Worm (Caenorhabditis elegans) whole organism, midembryonic: ENCODE data around the gene bgal-1.

Experiments
- T22C8.4 ChIP-seq: fragments of 200-800 bp; sonication (Bioruptor generic); IDR thresholded peaks from 2 replicates; pipeline ENCODE4 v1.3.6; 2022; ENCODE audit warnings: missing genetic modification characterization, missing compliant biosample characterization
- cog-1 ChIP-seq: sonication (generic microtip); optimal IDR thresholded peaks from 2 replicates; lab custom pipeline; 2016; ENCODE audit warnings: missing genetic modification characterization, missing compliant biosample characterization
- flt-1 ChIP-seq: fragments of 200-800 bp; sonication (Bioruptor generic); IDR thresholded peaks from 2 replicates; pipeline ENCODE4 v1.3.6; 2022; ENCODE audit warnings: missing genetic modification characterization, missing compliant biosample characterization
- klf-2 ChIP-seq: fragments of 200-800 bp; sonication (Bioruptor generic); conservative IDR thresholded peaks from 2 replicates; pipeline ENCODE4 v1.3.6; 2022; ENCODE audit warnings: missing genetic modification reagents, missing genetic modification characterization, missing compliant biosample characterization
- med-1 ChIP-seq: sonication (generic microtip); optimal IDR thresholded peaks from 2 replicates; lab custom pipeline; 2017; ENCODE audit warnings: missing genetic modification characterization, mild to moderate bottlenecking, missing compliant biosample characterization, antibody characterized with exemption, missing genetic modification reagents; ENCODE audit not compliant: insufficient read depth
- ref-1 ChIP-seq: fragments of 200-800 bp; sonication (Bioruptor generic); conservative IDR thresholded peaks from 2 replicates; pipeline ENCODE4 v1.3.6; 2022; ENCODE audit warnings: missing genetic modification reagents, missing genetic modification characterization, missing compliant biosample characterization
- tab-1 ChIP-seq: fragments of 200-800 bp; sonication (Bioruptor generic); IDR thresholded peaks from 2 replicates; pipeline ENCODE4 v1.3.6; 2022; ENCODE audit warnings: missing genetic modification characterization, missing compliant biosample characterization
- ztf-23 ChIP-seq: fragments of 200-800 bp; sonication (Bioruptor generic); IDR thresholded peaks from 2 replicates; pipeline ENCODE4 v1.3.6; 2022; ENCODE audit warnings: missing genetic modification reagents, missing genetic modification characterization, missing compliant biosample characterization
- ztf-29 ChIP-seq: fragments of 200-800 bp; sonication (Bioruptor generic); IDR thresholded peaks from 2 replicates; pipeline ENCODE4 v1.3.6; 2022; ENCODE audit warnings: missing genetic modification reagents, missing genetic modification characterization, missing compliant biosample characterization

Gene bgal-1

DNA sequence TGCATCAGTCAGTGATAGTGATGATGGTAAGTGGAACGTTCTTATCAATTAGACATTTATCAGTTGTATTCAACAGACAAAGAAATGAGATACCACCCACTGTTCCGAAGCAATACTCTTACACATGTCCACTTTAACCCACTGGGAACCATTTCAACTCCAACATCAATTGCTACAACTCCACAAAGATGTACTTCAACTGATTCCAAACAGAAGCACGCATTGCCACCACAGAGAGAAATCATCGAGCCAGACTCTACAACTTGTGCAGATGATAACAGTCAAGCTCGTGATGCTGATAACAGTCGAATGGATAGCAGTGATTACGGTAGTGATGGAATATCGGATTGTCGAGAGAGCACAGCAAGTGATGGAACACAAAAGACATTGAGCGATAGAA, 10.1 kb upstream of the bgal-1 start:
- no peak for TF ChIP-seq ztf-23
- TF ChIP-seq tab-1 (GFP tag; lab: Robert Waterston, UW) = no peak
- TF ChIP-seq flt-1 = no peak
- TF ChIP-seq klf-2 (GFP tag; lab: Robert Waterston, UW) = no peak
- TF ChIP-seq ref-1 (GFP tag; lab: Robert Waterston, UW) = no peak
- no peak for TF ChIP-seq med-1

DNA sequence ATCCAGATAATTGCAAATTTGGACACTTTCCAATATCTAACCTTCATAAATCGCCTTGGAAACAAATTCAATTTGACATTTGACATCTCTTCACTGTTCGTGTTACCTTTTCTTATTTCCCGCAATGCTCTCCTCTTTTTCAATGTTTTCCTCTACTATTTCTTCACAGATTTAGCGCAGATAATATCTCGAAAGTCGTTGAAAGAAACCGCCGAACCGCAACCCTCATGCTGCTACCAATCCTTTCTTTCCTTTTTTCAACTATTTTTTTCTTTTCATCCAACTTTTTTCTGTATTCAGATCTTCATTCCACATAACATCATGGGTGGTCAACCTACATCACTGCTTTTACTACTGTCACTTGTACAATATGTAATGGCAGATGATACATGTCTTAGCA, 8.5 kb upstream of the bgal-1 start, which contains the start of gene T19B10.5:
Gene T19B10.5 (plus strand): TSS at position 301 of the 400 bp plus-strand sequence.
- TF ChIP-seq ztf-23 (no peak), ref-1 (GFP tag; lab: Robert Waterston, UW) (no peak), T22C8.4 (GFP tag; lab: Robert Waterston, UW) (no peak), ztf-29 (no peak), klf-2 (GFP tag; lab: Robert Waterston, UW) (no peak), flt-1 (no peak), tab-1 (GFP tag; lab: Robert Waterston, UW) (no peak)

- no peak for TF ChIP-seq cog-1
- TF ChIP-seq ztf-29 = no peak
- TF ChIP-seq flt-1 = no peak
- TF ChIP-seq ref-1 (GFP tag; lab: Robert Waterston, UW) = no peak
- no peak for TF ChIP-seq T22C8.4 (GFP tag; lab: Robert Waterston, UW)
- TF ChIP-seq tab-1 (GFP tag; lab: Robert Waterston, UW) = no peak
- no peak for TF ChIP-seq klf-2 (GFP tag; lab: Robert Waterston, UW)
- no peak for TF ChIP-seq ztf-23
- TF ChIP-seq med-1 = no peak
Observed at ce11 chrV:11231177-11231576, 5.4 kb upstream of the bgal-1 start.

- TF ChIP-seq ref-1 (GFP tag; lab: Robert Waterston, UW) = no peak
- TF ChIP-seq flt-1 = peak; percentile 67; the same call in 1 of the 2 replicates
- peak; percentile 90 for TF ChIP-seq T22C8.4 (GFP tag; lab: Robert Waterston, UW)
- TF ChIP-seq klf-2 (GFP tag; lab: Robert Waterston, UW) = no peak
- TF ChIP-seq cog-1 = peak; percentile 61
- TF ChIP-seq tab-1 (GFP tag; lab: Robert Waterston, UW) = no peak
- peak; percentile 57; the same call in 1 of the 2 replicates for TF ChIP-seq ztf-23
- no peak for TF ChIP-seq med-1
- no peak for TF ChIP-seq ztf-29
Observed at ce11 chrV:11228653-11229173, 2.9 kb upstream of the bgal-1 start, which contains the start of gene pqn-70. pqn-70 (minus strand) TSS chrV:11228703.

ce11 chrV:11223698-11224097, 2.1 kb downstream of the bgal-1 start:
- TF ChIP-seq ztf-29 = no peak
- no peak for TF ChIP-seq cog-1
- TF ChIP-seq ztf-23 = no peak
- no peak for TF ChIP-seq T22C8.4 (GFP tag; lab: Robert Waterston, UW)
- no peak for TF ChIP-seq flt-1
- no peak for TF ChIP-seq ref-1 (GFP tag; lab: Robert Waterston, UW)

- TF ChIP-seq ztf-23 (no peak), cog-1 (no peak), T22C8.4 (GFP tag; lab: Robert Waterston, UW) (no peak), tab-1 (GFP tag; lab: Robert Waterston, UW) (no peak), ref-1 (GFP tag; lab: Robert Waterston, UW) (no peak), med-1 (no peak), ztf-29 (no peak), flt-1 (no peak), klf-2 (GFP tag; lab: Robert Waterston, UW) (no peak)
Observed at ce11 chrV:11220936-11221335, 4.9 kb downstream of the bgal-1 start, which contains the start of gene T19B10.2. T19B10.2 (plus strand) TSS chrV:11221302.

- TF ChIP-seq cog-1 (no peak), tab-1 (GFP tag; lab: Robert Waterston, UW) (no peak), klf-2 (GFP tag; lab: Robert Waterston, UW) (no peak), med-1 (no peak), T22C8.4 (GFP tag; lab: Robert Waterston, UW) (no peak), flt-1 (no peak), ztf-29 (no peak), ztf-23 (no peak), ref-1 (GFP tag; lab: Robert Waterston, UW) (no peak)
Observed at ce11 chrV:11220415-11220814, 5.4 kb downstream of the bgal-1 start.

DNA sequence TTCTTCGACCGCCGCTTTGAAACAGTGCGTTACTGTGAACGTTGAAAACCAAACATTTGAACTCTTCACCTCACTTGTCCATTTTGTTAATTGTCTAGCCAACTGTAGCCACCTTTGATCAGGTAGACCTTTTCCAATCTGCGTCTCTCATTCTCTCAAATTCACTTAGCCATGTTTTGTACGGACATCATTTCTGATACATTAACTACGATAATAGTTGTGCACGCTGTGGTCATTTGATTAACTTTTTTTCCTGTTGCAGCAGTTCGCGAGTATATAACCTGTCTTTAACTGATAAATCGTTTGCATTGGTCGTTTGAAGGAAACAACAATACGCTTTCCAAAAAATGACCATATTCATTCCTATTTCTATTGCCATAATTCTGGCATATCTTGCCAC, 8.4 kb downstream of the bgal-1 start, which contains the start of gene cyp-29A2:
Gene cyp-29A2 (plus strand): TSS at position 190 of the 400 bp plus-strand sequence.
- TF ChIP-seq T22C8.4 (GFP tag; lab: Robert Waterston, UW) (no peak), tab-1 (GFP tag; lab: Robert Waterston, UW) (no peak), ztf-23 (no peak), ref-1 (GFP tag; lab: Robert Waterston, UW) (no peak), med-1 (no peak), klf-2 (GFP tag; lab: Robert Waterston, UW) (no peak), flt-1 (no peak), ztf-29 (no peak), cog-1 (no peak)

- TF ChIP-seq cog-1 = no peak
- no peak for TF ChIP-seq med-1
- no peak for TF ChIP-seq klf-2 (GFP tag; lab: Robert Waterston, UW)
- TF ChIP-seq T22C8.4 (GFP tag; lab: Robert Waterston, UW) = no peak
- TF ChIP-seq ref-1 (GFP tag; lab: Robert Waterston, UW) = no peak
- TF ChIP-seq ztf-23 = no peak
- no peak for TF ChIP-seq tab-1 (GFP tag; lab: Robert Waterston, UW)
- TF ChIP-seq ztf-29 = no peak
- TF ChIP-seq flt-1 = no peak
Observed at ce11 chrV:11216137-11216536, 9.7 kb downstream of the bgal-1 start.

DNA sequence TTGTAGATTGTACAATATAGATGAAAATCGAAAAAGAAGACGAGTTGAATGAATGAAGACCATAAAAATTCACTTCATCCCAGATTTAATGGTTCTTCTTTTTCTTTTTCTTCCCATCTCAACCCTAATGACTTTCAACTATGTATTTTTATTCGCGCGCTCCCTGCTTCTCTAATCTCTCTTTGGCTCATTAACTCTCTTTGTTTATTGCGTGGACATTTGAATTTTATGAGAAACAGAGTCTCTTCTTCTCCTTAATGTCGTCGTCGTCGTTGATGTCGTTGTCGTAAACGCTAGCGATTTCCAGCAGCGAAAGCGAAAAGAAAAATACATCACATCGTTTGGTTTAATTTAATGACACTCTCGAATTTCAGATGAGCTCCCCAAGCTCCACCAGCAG, 11.2 kb downstream of the bgal-1 start:
- no peak for TF ChIP-seq ztf-23
- no peak for TF ChIP-seq ztf-29
- no peak for TF ChIP-seq med-1
- TF ChIP-seq ref-1 (GFP tag; lab: Robert Waterston, UW) = no peak
- no peak for TF ChIP-seq T22C8.4 (GFP tag; lab: Robert Waterston, UW)
- no peak for TF ChIP-seq flt-1
- no peak for TF ChIP-seq klf-2 (GFP tag; lab: Robert Waterston, UW)
- TF ChIP-seq cog-1 = no peak
- no peak for TF ChIP-seq tab-1 (GFP tag; lab: Robert Waterston, UW)
